Fruit fly (Drosophila melanogaster): Measurements from ENCODE around the gene Lim3.
A peak's percentile ranks its signal among the peaks of the same experiment; 100 is the strongest.

Gene Lim3

dm6 chr2L:19136735-19137134 lies 28.5 kb upstream of the Lim3 start (continued):
- TF ChIP-seq CG9139 (GFP tag; optimal IDR thresholded peaks at IDR 0.05), result peak; percentile 89
- TF ChIP-seq Smox (GFP tag; optimal IDR thresholded peaks at IDR 0.05), result peak; percentile 93
- peak; percentile 88 for TF ChIP-seq CG11902 (GFP tag; optimal IDR thresholded peaks at IDR 0.05)
- peak; percentile 94 for TF ChIP-seq lz (GFP tag; optimal IDR thresholded peaks at IDR 0.05)
- no peak for TF ChIP-seq fkh (GFP tag; optimal IDR thresholded peaks at IDR 0.05)
- peak; percentile 96 for TF ChIP-seq CG3032 (tag; optimal IDR thresholded peaks at IDR 0.05)
- TF ChIP-seq CG6854 (GFP tag; optimal IDR thresholded peaks at IDR 0.05), result peak; percentile 84
- TF ChIP-seq CG1621 (tag; optimal IDR thresholded peaks at IDR 0.05), result peak; percentile 91

dm6 chr2L:19135955-19136677 lies 27.9 kb upstream of the Lim3 start:
- TF ChIP-seq Sox14 (GFP tag; optimal IDR thresholded peaks at IDR 0.05) (peak; percentile 85), Met (GFP tag; optimal IDR thresholded peaks at IDR 0.05) (peak; percentile 91), CG11762 (GFP tag; optimal IDR thresholded peaks at IDR 0.05; ENCODE audit: insufficient read depth) (peak; percentile 75), Eip75B (GFP tag; optimal IDR thresholded peaks at IDR 0.05) (peak; percentile 81), fd59A (GFP tag; optimal IDR thresholded peaks at IDR 0.05) (peak; percentile 74), Blimp-1 (GFP tag; optimal IDR thresholded peaks at IDR 0.05) (no peak), CG3032 (tag; optimal IDR thresholded peaks at IDR 0.05) (peak; percentile 83), CG16779 (tag; optimal IDR thresholded peaks at IDR 0.05) (peak; percentile 71), CG11294 (GFP tag; IDR thresholded peaks at IDR 0.05) (no peak), topi (GFP tag; optimal IDR thresholded peaks at IDR 0.05) (peak; percentile 90), fkh (GFP tag; optimal IDR thresholded peaks at IDR 0.05) (no peak), CG32006 (GFP tag; optimal IDR thresholded peaks at IDR 0.05) (peak; percentile 54), CG34406 (GFP tag; optimal IDR thresholded peaks at IDR 0.05) (peak; percentile 83), Sox102F (GFP tag; optimal IDR thresholded peaks at IDR 0.05) (peak; percentile 90), vri (GFP tag; optimal IDR thresholded peaks at IDR 0.05) (peak; percentile 81), spab (GFP tag; optimal IDR thresholded peaks at IDR 0.05) (peak; percentile 74), CG6854 (GFP tag; optimal IDR thresholded peaks at IDR 0.05) (no peak), Eip93F (GFP tag; optimal IDR thresholded peaks at IDR 0.05) (peak; percentile 50), net (GFP tag; optimal IDR thresholded peaks at IDR 0.05) (peak; percentile 64), OdsH (GFP tag; optimal IDR thresholded peaks at IDR 0.05) (peak; percentile 83), Eip78C (GFP tag) (peak; percentile 96), CG8632 (GFP tag; optimal IDR thresholded peaks at IDR 0.05) (peak; percentile 85), CG1621 (tag; optimal IDR thresholded peaks at IDR 0.05) (peak; percentile 80), CG7368 (GFP tag; optimal IDR thresholded peaks at IDR 0.05) (peak; percentile 61), dsx (GFP tag; optimal IDR thresholded peaks at IDR 0.05; ENCODE audit: poor library complexity, severe bottlenecking) (peak; percentile 76), svp (GFP tag) (peak; percentile 92), CG3919 (GFP tag; optimal IDR thresholded peaks at IDR 0.05) (peak; percentile 85), CG31627 (GFP tag; optimal IDR thresholded peaks at IDR 0.05) (peak; percentile 88), Hr4 (GFP tag; optimal IDR thresholded peaks at IDR 0.05) (peak; percentile 57), CG10669 (GFP tag; optimal IDR thresholded peaks at IDR 0.05) (peak; percentile 87), Gug (GFP tag; IDR thresholded peaks at IDR 0.05) (no peak), CG6276 (GFP tag; optimal IDR thresholded peaks at IDR 0.05) (no peak), esn (GFP tag; optimal IDR thresholded peaks at IDR 0.05) (peak; percentile 91), pdm3 (GFP tag; optimal IDR thresholded peaks at IDR 0.05) (peak; percentile 85), CG4318 (GFP tag; optimal IDR thresholded peaks at IDR 0.05) (peak; percentile 46), acj6 (GFP tag; optimal IDR thresholded peaks at IDR 0.05) (peak; percentile 82), salr (GFP tag; optimal IDR thresholded peaks at IDR 0.05) (peak; percentile 62 to 84), fd85E (GFP tag; optimal IDR thresholded peaks at IDR 0.05) (peak; percentile 12), CG6163 (GFP tag; IDR thresholded peaks at IDR 0.05) (peak; percentile 72), CG8119 (GFP tag; IDR thresholded peaks at IDR 0.05) (peak; percentile 58; the same call in 2 of the 3 replicates), Hr38 (GFP tag; optimal IDR thresholded peaks at IDR 0.05) (no peak), Smox (GFP tag; optimal IDR thresholded peaks at IDR 0.05) (peak; percentile 88), CG15336 (GFP tag; IDR thresholded peaks at IDR 0.05) (no peak), CG11902 (GFP tag; optimal IDR thresholded peaks at IDR 0.05) (peak; percentile 69), CG6792 (GFP tag; optimal IDR thresholded peaks at IDR 0.05) (peak; percentile 75), Ets21C (GFP tag; optimal IDR thresholded peaks at IDR 0.05) (peak; percentile 80)

Measured in whole organism, prepupa.